Worm (Caenorhabditis elegans): ENCODE data around the gene srh-56.

DNA sequence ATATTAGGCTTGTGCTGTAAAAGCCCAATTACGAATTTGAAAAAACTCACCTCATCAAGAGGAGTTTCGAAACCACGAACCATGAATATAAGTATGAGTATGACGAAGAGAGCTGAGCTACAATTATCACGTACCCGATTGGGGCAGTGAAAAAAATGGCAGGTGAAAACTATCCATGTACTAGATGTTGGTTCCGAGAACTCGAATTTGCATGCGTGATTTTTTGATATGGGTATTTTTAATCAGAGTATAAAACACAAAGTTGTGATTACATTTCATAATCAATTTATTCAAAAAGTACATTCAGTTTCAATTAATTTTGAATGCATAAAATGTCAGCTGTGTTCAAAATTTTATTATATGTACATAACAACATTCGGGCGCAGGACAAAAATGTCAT, 42.2 kb downstream of the srh-56 start, which contains the start of gene F54E2.9:
- TF ChIP-seq snpc-1.1 (tag; optimal IDR thresholded peaks at IDR 0.05; ENCODE audit: insufficient read depth) (no peak), lin-26 (GFP tag; IDR thresholded peaks at IDR 0.05) (no peak), efl-1 (GFP tag; optimal IDR thresholded peaks at IDR 0.05) (no peak), F52B5.7 (tag; optimal IDR thresholded peaks at IDR 0.05) (no peak)
